Fruit fly (Drosophila melanogaster) whole organism, embryonic: ENCODE data around the gene GstD7.

Experiments used
- Antp ChIP-seq: fragments of 200-800 bp; sonication (Bioruptor generic); optimal IDR thresholded peaks from 3 replicates; lab custom pipeline; 2016; ENCODE audit warnings: missing biosample characterization, missing genetic modification characterization
- CG10366 ChIP-seq: fragments of 200-800 bp; sonication (Bioruptor generic); IDR thresholded peaks from 2 replicates; pipeline ENCODE4 v1.3.6; 2022; ENCODE audit warnings: missing biosample characterization, missing genetic modification characterization
- CG10654 ChIP-seq: fragments of 200-800 bp; sonication (Bioruptor generic); optimal IDR thresholded peaks from 2 replicates; lab custom pipeline; 2016; ENCODE audit warnings: missing biosample characterization, missing genetic modification characterization
- CG10979 ChIP-seq: fragments of 200-800 bp; sonication (Bioruptor generic); optimal IDR thresholded peaks from 2 replicates; lab custom pipeline; 2018; ENCODE audit warnings: missing biosample characterization, mild to moderate bottlenecking, missing genetic modification characterization, moderate library complexity
- CG11247 ChIP-seq: fragments of 200-800 bp; sonication (Bioruptor generic); IDR thresholded peaks from 2 replicates; pipeline ENCODE4 v1.3.6; 2022; ENCODE audit warnings: missing biosample characterization, missing genetic modification characterization
- CG12236 ChIP-seq: fragments of 200-800 bp; sonication (Bioruptor generic); optimal IDR thresholded peaks from 2 replicates; lab custom pipeline; 2016; ENCODE audit warnings: missing biosample characterization, missing genetic modification characterization
- CG14860 ChIP-seq: fragments of 200-800 bp; sonication (Bioruptor generic); IDR thresholded peaks from 3 replicates; pipeline ENCODE4 v1.3.6; 2022; ENCODE audit warnings: missing biosample characterization, missing genetic modification characterization; ENCODE audit not compliant: partially characterized antibody
- CG15011 ChIP-seq: fragments of 200-800 bp; sonication (Bioruptor generic); optimal IDR thresholded peaks from 3 replicates; lab custom pipeline; 2018; ENCODE audit warnings: missing biosample characterization, mild to moderate bottlenecking, missing genetic modification characterization
- CG16863 ChIP-seq: fragments of 200-800 bp; sonication (Bioruptor generic); optimal IDR thresholded peaks from 3 replicates; lab custom pipeline; 2016; ENCODE audit warnings: missing biosample characterization, missing genetic modification characterization
- CG18262 ChIP-seq: fragments of 200-800 bp; optimal IDR thresholded peaks from 3 replicates; lab custom pipeline; 2019; ENCODE audit warnings: missing biosample characterization, mild to moderate bottlenecking, missing genetic modification characterization, moderate library complexity
- CG31388 ChIP-seq: fragments of 200-800 bp; sonication (Bioruptor generic); optimal IDR thresholded peaks from 2 replicates; lab custom pipeline; 2016; ENCODE audit warnings: missing biosample characterization, missing genetic modification characterization
- CG3281 ChIP-seq: fragments of 200-800 bp; sonication (Bioruptor generic); optimal IDR thresholded peaks from 3 replicates; lab custom pipeline; 2017; ENCODE audit warnings: missing biosample characterization, mild to moderate bottlenecking, missing genetic modification characterization
- CG33213 ChIP-seq: fragments of 200-800 bp; sonication (Bioruptor generic); optimal IDR thresholded peaks from 3 replicates; lab custom pipeline; 2016; ENCODE audit warnings: missing biosample characterization, missing genetic modification characterization
- CG3838 ChIP-seq: fragments of 200-800 bp; sonication (Bioruptor generic); optimal IDR thresholded peaks from 3 replicates; lab custom pipeline; 2016; ENCODE audit warnings: missing biosample characterization, missing genetic modification characterization
- CG4820 ChIP-seq: fragments of 200-800 bp; sonication (Bioruptor generic); optimal IDR thresholded peaks from 3 replicates; lab custom pipeline; 2016; ENCODE audit warnings: missing biosample characterization, missing genetic modification characterization
- CG7839 ChIP-seq: fragments of 200-800 bp; sonication (Bioruptor generic); optimal IDR thresholded peaks from 3 replicates; lab custom pipeline; 2018; ENCODE audit warnings: missing biosample characterization, mild to moderate bottlenecking, missing genetic modification characterization, moderate library complexity
- CG8478 ChIP-seq: fragments of >200 bp; optimal IDR thresholded peaks from 2 replicates; lab custom pipeline; 2018
- CoRest ChIP-seq: fragments of 200-800 bp; sonication (Bioruptor generic); optimal IDR thresholded peaks from 3 replicates; lab custom pipeline; 2018; ENCODE audit warnings: missing biosample characterization, mild to moderate bottlenecking, missing genetic modification characterization, moderate library complexity
- D19B ChIP-seq: fragments of 200-800 bp; sonication (Bioruptor generic); optimal IDR thresholded peaks from 2 replicates; lab custom pipeline; 2017; ENCODE audit warnings: missing biosample characterization, mild to moderate bottlenecking, missing genetic modification characterization
- E2f1 ChIP-seq: fragments of 200-800 bp; sonication (Bioruptor generic); IDR thresholded peaks from 2 replicates; pipeline ENCODE4 v1.3.6; 2022; ENCODE audit warnings: missing biosample characterization, missing genetic modification characterization
- HmgZ ChIP-seq: fragments of 200-800 bp; sonication (Bioruptor generic); optimal IDR thresholded peaks from 2 replicates; lab custom pipeline; 2018; ENCODE audit warnings: missing biosample characterization, mild to moderate bottlenecking, missing genetic modification characterization
- MTF-1 ChIP-seq: fragments of 200-800 bp; sonication (Bioruptor generic); optimal IDR thresholded peaks from 2 replicates; lab custom pipeline; 2018; ENCODE audit warnings: missing biosample characterization, mild to moderate bottlenecking, missing genetic modification characterization, borderline replicate concordance
- NfI ChIP-seq: fragments of 200-800 bp; sonication (Bioruptor generic); optimal IDR thresholded peaks from 3 replicates; lab custom pipeline; 2018; ENCODE audit warnings: missing biosample characterization, mild to moderate bottlenecking, missing genetic modification characterization, moderate library complexity
- Ptx1 ChIP-seq: fragments of 200-800 bp; sonication (Bioruptor generic); IDR thresholded peaks from 2 replicates; pipeline ENCODE4 v1.3.6; 2022; ENCODE audit warnings: missing biosample characterization, missing genetic modification characterization
- Ssrp ChIP-seq: fragments of 200-800 bp; sonication (Bioruptor generic); optimal IDR thresholded peaks from 2 replicates; lab custom pipeline; 2018; ENCODE audit warnings: missing biosample characterization, mild to moderate bottlenecking, missing genetic modification characterization, moderate library complexity
- Trl ChIP-seq, 3 experiments: fragments of >200 bp in 2 of 3; fragments of 200-800 bp in 1 of 3; sonication (Bioruptor generic) in 1 of 3; optimal IDR thresholded peaks; 2 replicates in 1 of 3; 3 replicates in 2 of 3; lab custom pipeline; 2016 to 2017; ENCODE audit warnings: missing biosample characterization in 1 of 3, missing genetic modification characterization in 1 of 3
- bab2 ChIP-seq: fragments of 200-800 bp; sonication (Bioruptor generic); optimal IDR thresholded peaks from 2 replicates; lab custom pipeline; 2016; ENCODE audit warnings: missing biosample characterization, missing genetic modification characterization
- bcd ChIP-seq: fragments of 200-800 bp; sonication (Bioruptor generic); optimal IDR thresholded peaks from 2 replicates; lab custom pipeline; 2017; ENCODE audit warnings: missing biosample characterization, mild to moderate bottlenecking, missing genetic modification characterization
- chif ChIP-seq, 2 experiments: fragments of 200-800 bp; sonication (Bioruptor generic); optimal IDR thresholded peaks; 3 replicates each; lab custom pipeline; 2016; ENCODE audit warnings: missing biosample characterization in 2 of 2, missing genetic modification characterization in 2 of 2
- en ChIP-seq: fragments of 200-800 bp; sonication (Bioruptor generic); optimal IDR thresholded peaks from 2 replicates; lab custom pipeline; 2016; ENCODE audit warnings: missing biosample characterization, missing genetic modification characterization
- eve ChIP-seq, 2 experiments: fragments of >200 bp; optimal IDR thresholded peaks; 2 replicates each; lab custom pipeline; 2017; ENCODE audit warnings: missing biosample characterization in 2 of 2, missing genetic modification characterization in 2 of 2
- exex ChIP-seq: fragments of 200-800 bp; sonication (Bioruptor generic); optimal IDR thresholded peaks from 4 replicates; lab custom pipeline; 2018; ENCODE audit warnings: missing biosample characterization, mild to moderate bottlenecking, missing genetic modification characterization, moderate library complexity
- grn ChIP-seq: fragments of 200-800 bp; sonication (Bioruptor generic); optimal IDR thresholded peaks from 3 replicates; lab custom pipeline; 2017; ENCODE audit warnings: missing biosample characterization, missing genetic modification characterization
- jing ChIP-seq: fragments of 200-800 bp; sonication (Bioruptor generic); optimal IDR thresholded peaks from 2 replicates; lab custom pipeline; 2018; ENCODE audit warnings: missing biosample characterization, mild to moderate bottlenecking, missing genetic modification characterization
- lbe ChIP-seq: fragments of 200-800 bp; sonication (Bioruptor generic); optimal IDR thresholded peaks from 2 replicates; lab custom pipeline; 2016; ENCODE audit warnings: missing biosample characterization, mild to moderate bottlenecking, missing genetic modification characterization
- nau ChIP-seq: fragments of 200-800 bp; sonication (Bioruptor generic); optimal IDR thresholded peaks from 3 replicates; lab custom pipeline; 2017; ENCODE audit warnings: missing biosample characterization, mild to moderate bottlenecking, missing genetic modification characterization, missing genetic modification reagents
- pan ChIP-seq, 4 experiments: fragments of >200 bp in 3 of 4; fragments of 200-800 bp in 1 of 4; sonication (Bioruptor generic) in 1 of 4; optimal IDR thresholded peaks in 3 of 4; IDR thresholded peaks in 1 of 4; 2 replicates each; pipeline versions ENCODE4 v1.3.6 to Lab custom; 2017 to 2022; ENCODE audit warnings: missing biosample characterization in 2 of 4, missing genetic modification characterization in 2 of 4, mixed read lengths in 1 of 4
- rib ChIP-seq: fragments of 200-800 bp; sonication (Bioruptor generic); IDR thresholded peaks from 2 replicates; pipeline ENCODE4 v1.3.6; 2022; ENCODE audit warnings: missing biosample characterization, missing genetic modification characterization
- sd ChIP-seq: fragments of 200-800 bp; sonication (Bioruptor generic); optimal IDR thresholded peaks from 3 replicates; lab custom pipeline; 2018; ENCODE audit warnings: missing biosample characterization, mild to moderate bottlenecking, missing genetic modification characterization, moderate library complexity
- sens ChIP-seq: fragments of 200-800 bp; sonication (Bioruptor generic); peaks from one replicate; lab custom pipeline; 2016; ENCODE audit warnings: missing biosample characterization, missing genetic modification characterization
- shn ChIP-seq: fragments of 200-800 bp; sonication (Bioruptor generic); optimal IDR thresholded peaks from 3 replicates; lab custom pipeline; 2016; ENCODE audit warnings: missing biosample characterization, missing genetic modification characterization
- slbo ChIP-seq: fragments of 200-800 bp; sonication (Bioruptor generic); IDR thresholded peaks from 2 replicates; pipeline ENCODE4 v1.3.6; 2022; ENCODE audit warnings: missing biosample characterization, missing genetic modification characterization
- stwl ChIP-seq: fragments of 200-800 bp; sonication (Bioruptor generic); optimal IDR thresholded peaks from 3 replicates; lab custom pipeline; 2018; ENCODE audit warnings: missing biosample characterization, mild to moderate bottlenecking, missing genetic modification characterization, moderate library complexity
- tll ChIP-seq, 2 experiments: fragments of 200-800 bp in 1 of 2; fragments of >200 bp in 1 of 2; sonication (Bioruptor generic) in 1 of 2; optimal IDR thresholded peaks; 2 replicates each; lab custom pipeline; 2017 to 2019; ENCODE audit warnings: missing biosample characterization in 2 of 2, missing genetic modification characterization in 2 of 2, mild to moderate bottlenecking in 1 of 2, moderate library complexity in 1 of 2
- ttk ChIP-seq: fragments of 200-800 bp; sonication (Bioruptor generic); IDR thresholded peaks from 2 replicates; pipeline ENCODE4 v2.1.2; 2022; ENCODE audit warnings: missing biosample characterization, missing genetic modification characterization
- zen ChIP-seq: fragments of 200-800 bp; sonication (Bioruptor generic); optimal IDR thresholded peaks from 3 replicates; lab custom pipeline; 2018; ENCODE audit warnings: missing biosample characterization, mild to moderate bottlenecking, missing genetic modification characterization, moderate library complexity

Gene GstD7

dm6 chr3R:12369135-12369792 lies 9.0 kb upstream of the GstD7 start, which contains the start of gene GstD1 (continued):
- TF ChIP-seq CoRest (peak; percentile 26), lbe (GFP tag; lab: Kevin White, UChicago) (no peak), CG4820 (GFP tag; lab: Kevin White, UChicago) (peak; percentile 3), CG10654 (GFP tag; lab: Kevin White, UChicago) (peak; percentile 19), CG7839 (tag; lab: Kevin White, UChicago) (peak; percentile 55), jing (GFP tag; lab: Kevin White, UChicago) (no peak), bcd (peak; percentile 51), CG10366 (GFP tag; lab: Robert Waterston, UW) (peak; percentile 21; the same call in 1 of the 2 replicates), CG18262 (tag; lab: Kevin White, UChicago) (peak; percentile 21), rib (peak; percentile 87), sd (tag; lab: Kevin White, UChicago) (peak; percentile 96), E2f1 (peak; percentile 51), Trl (optimal IDR thresholded peaks at IDR 0.05; lab: Kevin White, UChicago) (peak; percentile 69 to 83), Trl (GFP tag; optimal IDR thresholded peaks at IDR 0.05; lab: Kevin White, UChicago) (peak; percentile 33), exex (tag; lab: Kevin White, UChicago) (peak; percentile 18), HmgZ (peak; percentile 56), ttk (0 out of 2 replicates have a peak, but pooled peaks have one; percentile 23), pan (optimal IDR thresholded peaks at IDR 0.05; lab: Kevin White, UChicago) (no peak), pan (GFP tag; optimal IDR thresholded peaks at IDR 0.05 in 1 of 2, IDR thresholded peaks at IDR 0.05 in 1 of 2) (peak in 1 of 2 experiments; percentile 36), CG11247 (GFP tag; lab: Robert Waterston, UW) (peak; percentile 43; the same call in 1 of the 2 replicates), CG8478 (lab: Kevin White, UChicago) (no peak), shn (GFP tag; lab: Kevin White, UChicago) (peak; percentile 44), grn (GFP tag; lab: Kevin White, UChicago) (no peak), CG10979 (tag; lab: Kevin White, UChicago) (peak; percentile 12), chif (GFP tag; optimal IDR thresholded peaks at IDR 0.05; lab: Kevin White, UChicago) (peak; percentile 11 to 62)

- TF ChIP-seq CG4820 (GFP tag; lab: Kevin White, UChicago), result no peak
- no peak for TF ChIP-seq bab2 (GFP tag; lab: Kevin White, UChicago)
- TF ChIP-seq CG31388 (GFP tag; lab: Kevin White, UChicago), result peak; percentile 2
- no peak for TF ChIP-seq CoRest
- TF ChIP-seq CG3838 (GFP tag; lab: Kevin White, UChicago), result no peak
- TF ChIP-seq CG16863 (GFP tag; lab: Kevin White, UChicago), result no peak
- TF ChIP-seq tll (GFP tag; optimal IDR thresholded peaks at IDR 0.05; lab: Kevin White, UChicago), result no peak
- peak; percentile 62 for TF ChIP-seq MTF-1 (GFP tag; lab: Kevin White, UChicago)
- TF ChIP-seq Antp (GFP tag; lab: Kevin White, UChicago), result no peak
- no peak for TF ChIP-seq CG15011 (GFP tag; lab: Kevin White, UChicago)
- peak; percentile 69 for TF ChIP-seq sens (GFP tag; lab: Kevin White, UChicago)
- TF ChIP-seq nau (GFP tag; lab: Kevin White, UChicago), result peak; percentile 0
- TF ChIP-seq slbo (GFP tag; lab: Robert Waterston, UW), result no peak; the same call in 1 of the 2 replicates
- no peak for TF ChIP-seq CG14860 (GFP tag; lab: Robert Waterston, UW)
- TF ChIP-seq zen (tag; lab: Kevin White, UChicago), result peak; percentile 30
- TF ChIP-seq NfI (GFP tag; lab: Kevin White, UChicago), result no peak
- 0 out of 2 replicates have a peak, but pooled peaks have one; percentile 1 for TF ChIP-seq Ptx1
- TF ChIP-seq eve (GFP tag; optimal IDR thresholded peaks at IDR 0.05; lab: Kevin White, UChicago), result peak in 1 of 2 experiments; percentile 13
- peak; percentile 23 for TF ChIP-seq stwl
- no peak for TF ChIP-seq en
- peak; percentile 2 for TF ChIP-seq CG3281 (GFP tag; lab: Kevin White, UChicago)
- TF ChIP-seq D19B, result no peak
- TF ChIP-seq CG12236 (GFP tag; lab: Kevin White, UChicago), result no peak
- peak; percentile 18 for TF ChIP-seq CG33213 (GFP tag; lab: Kevin White, UChicago)
- TF ChIP-seq Ssrp (tag; lab: Kevin White, UChicago), result no peak
Measured at dm6 chr3R:12369793-12370642, 8.3 kb upstream of the GstD7 start.
